Worm (Caenorhabditis elegans): Measurements from ENCODE around the gene C06C6.7.

- TF ChIP-seq nfya-1 (tag; optimal IDR thresholded peaks at IDR 0.05) = no peak
- no peak for TF ChIP-seq ref-2 (tag; optimal IDR thresholded peaks at IDR 0.05)
- TF ChIP-seq ttx-3 (tag; optimal IDR thresholded peaks at IDR 0.05) = no peak
- no peak for TF ChIP-seq pha-4 (tag; optimal IDR thresholded peaks at IDR 0.05)
- TF ChIP-seq syd-9 (tag; optimal IDR thresholded peaks at IDR 0.05) = no peak
- no peak for TF ChIP-seq mec-3 (tag; optimal IDR thresholded peaks at IDR 0.05; ENCODE audit: borderline replicate concordance)
- no peak for TF ChIP-seq pha-2 (tag; optimal IDR thresholded peaks at IDR 0.05)
- TF ChIP-seq ceh-22 (tag; optimal IDR thresholded peaks at IDR 0.05) = no peak
- no peak for TF ChIP-seq Y22D7AL.16 (tag; optimal IDR thresholded peaks at IDR 0.05)
- no peak for TF ChIP-seq zip-5 (tag; optimal IDR thresholded peaks at IDR 0.05)
- TF ChIP-seq lin-11 (tag; optimal IDR thresholded peaks at IDR 0.05) = no peak
Observed at ce11 chrV:15955497-15955896, 36.5 kb upstream of the C06C6.7 start, which contains the start of gene srh-186.

Measured in whole organism, late embryonic.